Worm (Caenorhabditis elegans) whole organism, early embryonic: Measurements from ENCODE around the gene cpi-1.

Source experiments
- F13C5.2 ChIP-seq: sonication (generic microtip); optimal IDR thresholded peaks from 2 replicates; lab custom pipeline; 2017; ENCODE audit warnings: mild to moderate bottlenecking, missing genetic modification characterization, inconsistent platforms, missing compliant biosample characterization
- ceh-36 ChIP-seq: sonication (generic microtip); optimal IDR thresholded peaks from 2 replicates; lab custom pipeline; 2016; ENCODE audit warnings: missing genetic modification characterization, inconsistent platforms, missing compliant biosample characterization
- hnd-1 ChIP-seq: sonication (generic microtip); optimal IDR thresholded peaks from 2 replicates; lab custom pipeline; 2016; ENCODE audit warnings: missing genetic modification characterization, missing compliant biosample characterization

ce11 chrIV:6140700-6141099 is 47.2 kb upstream of the cpi-1 start:
- TF ChIP-seq ceh-36 (tag; lab: Kevin White, UChicago) (no peak), hnd-1 (tag; lab: Kevin White, UChicago) (no peak), F13C5.2 (no peak)
